Worm (Caenorhabditis elegans) whole organism, L3 larva: Measurements from ENCODE around the gene pha-4.

ENCODE experiments used
- R02D3.7 ChIP-seq: fragments of 150-350 bp; optimal IDR thresholded peaks from 2 replicates; lab custom pipeline; 2014; ENCODE audit warnings: missing biosample characterization, missing genetic modification characterization
- aly-2 ChIP-seq: fragments of 150-350 bp; optimal IDR thresholded peaks from 2 replicates; lab custom pipeline; 2014; ENCODE audit warnings: missing biosample characterization, missing genetic modification characterization
- ama-1 ChIP-seq: fragments of 150-350 bp; optimal IDR thresholded peaks from 2 replicates; lab custom pipeline; 2018
- ceh-82 ChIP-seq: fragments of 150-350 bp; optimal IDR thresholded peaks from 2 replicates; lab custom pipeline; 2014; ENCODE audit warnings: missing biosample characterization, missing genetic modification characterization
- daf-12 ChIP-seq: fragments of 150-350 bp; optimal IDR thresholded peaks from 2 replicates; lab custom pipeline; 2014; ENCODE audit warnings: missing biosample characterization, missing genetic modification reagents, missing genetic modification characterization
- egl-27 ChIP-seq: sonication (generic microtip); optimal IDR thresholded peaks from 4 replicates; lab custom pipeline; 2017; ENCODE audit warnings: missing biosample characterization, missing genetic modification reagents, missing genetic modification characterization
- egl-5 ChIP-seq: fragments of 150-350 bp; optimal IDR thresholded peaks from 2 replicates; lab custom pipeline; 2017; ENCODE audit warnings: missing biosample characterization, missing genetic modification reagents, missing genetic modification characterization, inconsistent platforms
- elt-1 ChIP-seq: fragments of 150-350 bp; optimal IDR thresholded peaks from 2 replicates; lab custom pipeline; 2014; ENCODE audit warnings: missing biosample characterization, missing genetic modification characterization
- elt-3 ChIP-seq, 3 experiments: fragments of 150-350 bp in 1 of 3; sonication (generic microtip) in 2 of 3; optimal IDR thresholded peaks; 2 replicates in 2 of 3; 4 replicates in 1 of 3; lab custom pipeline; 2014 to 2017; ENCODE audit warnings: missing biosample characterization in 3 of 3, missing genetic modification characterization in 3 of 3
- fkh-2 ChIP-seq: fragments of 150-350 bp; optimal IDR thresholded peaks from 2 replicates; lab custom pipeline; 2014; ENCODE audit warnings: missing biosample characterization, missing genetic modification reagents, missing genetic modification characterization
- fos-1 ChIP-seq: fragments of 150-350 bp; optimal IDR thresholded peaks from 2 replicates; lab custom pipeline; 2014; ENCODE audit warnings: missing biosample characterization, missing genetic modification characterization
- hmg-11 ChIP-seq: sonication (generic microtip); optimal IDR thresholded peaks from 2 replicates; lab custom pipeline; 2016; ENCODE audit warnings: missing genetic modification characterization, missing compliant biosample characterization
- jun-1 ChIP-seq: fragments of 150-350 bp; optimal IDR thresholded peaks from 2 replicates; lab custom pipeline; 2014; ENCODE audit warnings: missing biosample characterization, missing genetic modification reagents, missing genetic modification characterization
- lin-15B ChIP-seq: fragments of 150-350 bp; optimal IDR thresholded peaks from 2 replicates; lab custom pipeline; 2014; ENCODE audit warnings: missing biosample characterization, missing genetic modification characterization
- mdl-1 ChIP-seq: fragments of 150-350 bp; optimal IDR thresholded peaks from 2 replicates; lab custom pipeline; 2014; ENCODE audit warnings: missing biosample characterization, missing genetic modification characterization
- nfya-1 ChIP-seq: sonication (generic microtip); optimal IDR thresholded peaks from 2 replicates; lab custom pipeline; 2017; ENCODE audit warnings: missing genetic modification characterization, mild to moderate bottlenecking, missing compliant biosample characterization, antibody characterized with exemption, moderate library complexity; ENCODE audit not compliant: insufficient read depth
- nhr-11 ChIP-seq: fragments of 150-350 bp; optimal IDR thresholded peaks from 2 replicates; lab custom pipeline; 2014; ENCODE audit warnings: missing biosample characterization, missing genetic modification characterization
- nhr-12 ChIP-seq: fragments of 150-350 bp; optimal IDR thresholded peaks from 2 replicates; lab custom pipeline; 2014; ENCODE audit warnings: missing biosample characterization, missing genetic modification characterization
- nhr-237 ChIP-seq: fragments of 150-350 bp; optimal IDR thresholded peaks from 2 replicates; lab custom pipeline; 2014; ENCODE audit warnings: missing biosample characterization, missing genetic modification characterization
- nhr-25 ChIP-seq: sonication (generic microtip); optimal IDR thresholded peaks from 2 replicates; lab custom pipeline; 2017; ENCODE audit warnings: missing biosample characterization, missing genetic modification characterization
- nhr-28 ChIP-seq: fragments of 150-350 bp; optimal IDR thresholded peaks from 2 replicates; lab custom pipeline; 2014; ENCODE audit warnings: missing biosample characterization, missing genetic modification characterization
- nhr-77 ChIP-seq: fragments of 150-350 bp; optimal IDR thresholded peaks from 2 replicates; lab custom pipeline; 2014; ENCODE audit warnings: missing biosample characterization, missing genetic modification characterization
- pha-4 ChIP-seq: fragments of 150-350 bp; optimal IDR thresholded peaks from 2 replicates; lab custom pipeline; 2014; ENCODE audit warnings: missing biosample characterization, missing genetic modification reagents, missing genetic modification characterization
- sea-2 ChIP-seq: fragments of 150-350 bp; sonication (generic microtip); optimal IDR thresholded peaks from 4 replicates; lab custom pipeline; 2014; ENCODE audit warnings: missing biosample characterization, missing genetic modification reagents, missing genetic modification characterization
- snpc-4 ChIP-seq: fragments of 150-350 bp; optimal IDR thresholded peaks from 2 replicates; lab custom pipeline; 2014; ENCODE audit warnings: missing biosample characterization, missing genetic modification characterization
- tbx-2 ChIP-seq: sonication (generic microtip); optimal IDR thresholded peaks from 2 replicates; lab custom pipeline; 2016; ENCODE audit warnings: mild to moderate bottlenecking, missing genetic modification characterization, missing compliant biosample characterization
- unc-62 ChIP-seq: fragments of 150-350 bp; sonication (generic microtip); optimal IDR thresholded peaks from 4 replicates; lab custom pipeline; 2014; ENCODE audit warnings: missing biosample characterization, missing genetic modification reagents, missing genetic modification characterization
- zag-1 ChIP-seq: fragments of 150-350 bp; optimal IDR thresholded peaks from 2 replicates; lab custom pipeline; 2014; ENCODE audit warnings: missing biosample characterization, missing genetic modification characterization
- ztf-11 ChIP-seq: fragments of 150-350 bp; optimal IDR thresholded peaks from 2 replicates; lab custom pipeline; 2014; ENCODE audit warnings: missing biosample characterization, missing genetic modification characterization
- ztf-4 ChIP-seq: fragments of 150-350 bp; optimal IDR thresholded peaks from 2 replicates; lab custom pipeline; 2014; ENCODE audit warnings: missing biosample characterization, missing genetic modification characterization

Gene pha-4

ce11 chrV:20731787-20732186 is 21.1 kb upstream of the pha-4 start, which contains the start of gene srxa-1:
Gene srxa-1, plus strand, starts transcription at chrV:20732087.
- TF ChIP-seq ztf-4 (tag; lab: Kevin White, UChicago) (no peak), ceh-82 (tag; lab: Kevin White, UChicago) (no peak)

DNA sequence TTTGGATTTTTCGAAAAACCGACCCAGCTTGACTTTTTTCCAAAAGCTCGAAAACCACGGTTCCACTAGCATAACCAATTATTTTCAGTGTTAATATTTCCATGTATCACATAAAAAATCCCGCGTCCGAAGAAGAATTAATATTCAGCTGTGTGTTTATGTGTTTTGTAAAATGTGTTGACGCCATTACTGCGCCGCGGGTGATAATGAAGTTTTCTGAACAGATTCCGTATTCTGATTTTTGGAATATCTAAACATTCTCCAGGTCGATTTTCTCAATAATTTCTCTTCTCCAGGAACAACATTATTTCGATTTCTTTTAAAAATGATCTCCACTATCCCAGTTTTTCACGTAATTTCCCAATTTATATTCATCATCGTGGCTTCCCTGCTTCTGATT is 18.2 kb upstream of the pha-4 start, which contains the start of gene srxa-6:
Gene srxa-6, plus strand, starts transcription at position 301 of the 400 bp plus-strand sequence.
- TF ChIP-seq nhr-77 (tag; lab: Kevin White, UChicago) (no peak), sea-2 (no peak), snpc-4 (tag; lab: Kevin White, UChicago) (no peak), nhr-11 (no peak), lin-15B (no peak), egl-5 (tag; lab: Kevin White, UChicago) (no peak), pha-4 (tag; lab: Kevin White, UChicago) (no peak), ama-1 (no peak), fos-1 (tag; lab: Kevin White, UChicago) (no peak), nfya-1 (tag; lab: Kevin White, UChicago) (no peak), ztf-4 (tag; lab: Kevin White, UChicago) (no peak), egl-27 (tag; lab: Kevin White, UChicago) (no peak), jun-1 (tag; lab: Kevin White, UChicago) (no peak), nhr-12 (tag; lab: Kevin White, UChicago) (no peak), fkh-2 (tag; lab: Kevin White, UChicago) (no peak), elt-3 (tag; optimal IDR thresholded peaks at IDR 0.05; lab: Kevin White, UChicago) (no peak), daf-12 (tag; lab: Kevin White, UChicago) (no peak), nhr-28 (tag; lab: Kevin White, UChicago) (no peak), aly-2 (no peak)

- TF ChIP-seq pha-4 (tag; lab: Kevin White, UChicago) (no peak), egl-5 (tag; lab: Kevin White, UChicago) (no peak), nfya-1 (tag; lab: Kevin White, UChicago) (peak; percentile 4), nhr-237 (tag; lab: Kevin White, UChicago) (no peak)
- TF ChIP-seq, all 47 proteins: peak for 1
Observed at ce11 chrV:20739387-20739786, 13.5 kb upstream of the pha-4 start.

ce11 chrV:20744290-20744837 is 8.5 kb upstream of the pha-4 start, which contains the start of gene dnj-25:
Gene dnj-25, minus strand, starts transcription at chrV:20744346.
- TF ChIP-seq egl-5 (tag; lab: Kevin White, UChicago) (no peak), lin-15B (peak; percentile 19), egl-27 (tag; lab: Kevin White, UChicago) (no peak), nfya-1 (tag; lab: Kevin White, UChicago) (peak; percentile 25), ama-1 (peak; percentile 13), hmg-11 (tag; lab: Kevin White, UChicago) (peak; percentile 39), aly-2 (no peak), pha-4 (tag; lab: Kevin White, UChicago) (peak; percentile 59), unc-62 (GFP tag; lab: Kevin White, UChicago) (no peak)

- no peak for TF ChIP-seq nhr-237 (tag; lab: Kevin White, UChicago)
- no peak for TF ChIP-seq fos-1 (tag; lab: Kevin White, UChicago)
- no peak for TF ChIP-seq nhr-77 (tag; lab: Kevin White, UChicago)
- no peak for TF ChIP-seq mdl-1 (tag; lab: Kevin White, UChicago)
- TF ChIP-seq zag-1 (tag; lab: Kevin White, UChicago) = no peak
- TF ChIP-seq ztf-11 = no peak
- TF ChIP-seq elt-1 (tag; lab: Kevin White, UChicago) = no peak
- TF ChIP-seq R02D3.7 = no peak
- no peak for TF ChIP-seq nfya-1 (tag; lab: Kevin White, UChicago)
- no peak for TF ChIP-seq fkh-2 (tag; lab: Kevin White, UChicago)
Observed at ce11 chrV:20745278-20745677, 7.6 kb upstream of the pha-4 start.

DNA sequence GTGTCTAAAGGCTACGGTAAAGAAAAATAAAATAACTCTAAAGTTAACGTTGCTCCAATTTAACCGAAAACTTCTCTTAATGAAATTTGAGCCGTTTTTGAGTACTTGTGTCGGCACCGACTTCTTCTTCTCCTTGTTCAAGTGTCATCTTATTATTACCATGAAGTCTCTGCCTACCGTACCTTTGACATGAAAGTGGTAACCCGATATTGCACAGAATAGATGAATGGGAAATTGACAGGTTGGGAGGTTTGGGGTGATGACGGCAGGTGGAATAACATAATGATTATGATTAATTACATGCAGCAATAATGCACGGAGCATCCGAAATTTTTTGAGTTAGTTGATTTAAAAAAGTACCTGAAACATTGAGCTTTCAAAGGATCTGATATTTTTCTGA is 6.0 kb upstream of the pha-4 start:
- TF ChIP-seq nhr-25 (tag; lab: Kevin White, UChicago) (no peak), tbx-2 (no peak)
- TF ChIP-seq, all 47 proteins: peak for 0
